Fruit fly (Drosophila melanogaster) whole organism, embryonic: Measurements from ENCODE around the gene CG7483.
A peak's percentile ranks its signal among the peaks of the same experiment; 100 is the strongest.

Experiments used
- Aef1 ChIP-seq: fragments of 200-800 bp; sonication (Bioruptor generic); IDR thresholded peaks from 3 replicates; pipeline ENCODE4 v1.3.6; 2022; ENCODE audit warnings: missing biosample characterization, missing genetic modification characterization
- Atf-2 ChIP-seq: fragments of 200-800 bp; sonication (Bioruptor generic); optimal IDR thresholded peaks from 2 replicates; lab custom pipeline; 2016; ENCODE audit warnings: missing biosample characterization, missing genetic modification characterization
- CG10147 ChIP-seq: fragments of 200-800 bp; sonication (Bioruptor generic); optimal IDR thresholded peaks from 2 replicates; lab custom pipeline; 2019; ENCODE audit warnings: missing biosample characterization, mild to moderate bottlenecking, missing genetic modification characterization, moderate library complexity
- CG10462 ChIP-seq: fragments of 200-800 bp; sonication (Bioruptor generic); optimal IDR thresholded peaks from 2 replicates; lab custom pipeline; 2016; ENCODE audit warnings: missing biosample characterization, missing genetic modification characterization
- CG1233 ChIP-seq: fragments of 200-800 bp; sonication (Bioruptor generic); optimal IDR thresholded peaks from 4 replicates; lab custom pipeline; 2018; ENCODE audit warnings: missing biosample characterization, mild to moderate bottlenecking, missing genetic modification characterization
- CG12942 ChIP-seq: fragments of 200-800 bp; sonication (Bioruptor generic); optimal IDR thresholded peaks from 3 replicates; lab custom pipeline; 2016; ENCODE audit warnings: missing biosample characterization, missing genetic modification characterization
- CG13424 ChIP-seq: fragments of 200-800 bp; sonication (Bioruptor generic); optimal IDR thresholded peaks from 2 replicates; lab custom pipeline; 2019; ENCODE audit warnings: missing biosample characterization, mild to moderate bottlenecking, missing genetic modification characterization, moderate library complexity
- CG14860 ChIP-seq: fragments of 200-800 bp; sonication (Bioruptor generic); IDR thresholded peaks from 3 replicates; pipeline ENCODE4 v1.3.6; 2022; ENCODE audit warnings: missing biosample characterization, missing genetic modification characterization; ENCODE audit not compliant: partially characterized antibody
- CG15073 ChIP-seq: fragments of 200-800 bp; sonication (Bioruptor generic); optimal IDR thresholded peaks from 2 replicates; lab custom pipeline; 2016; ENCODE audit warnings: missing biosample characterization, missing genetic modification characterization
- CG16813 ChIP-seq: fragments of 200-800 bp; sonication (Bioruptor generic); IDR thresholded peaks from 3 replicates; pipeline ENCODE4 v1.3.6; 2022; ENCODE audit warnings: missing biosample characterization, missing genetic modification characterization; ENCODE audit not compliant: partially characterized antibody
- CG17328 ChIP-seq: fragments of 200-800 bp; sonication (Bioruptor generic); IDR thresholded peaks from 2 replicates; pipeline ENCODE4 v1.3.6; 2022; ENCODE audit warnings: missing biosample characterization, missing genetic modification characterization
- CG17385 ChIP-seq: fragments of 200-800 bp; sonication (Bioruptor generic); optimal IDR thresholded peaks from 3 replicates; lab custom pipeline; 2018; ENCODE audit warnings: missing biosample characterization, mild to moderate bottlenecking, missing genetic modification characterization
- CG30020 ChIP-seq: fragments of 200-800 bp; optimal IDR thresholded peaks from 2 replicates; lab custom pipeline; 2019; ENCODE audit warnings: missing biosample characterization, mild to moderate bottlenecking, missing genetic modification characterization, moderate library complexity
- CG33557 ChIP-seq: fragments of 200-800 bp; sonication (Bioruptor generic); optimal IDR thresholded peaks from 2 replicates; lab custom pipeline; 2019; ENCODE audit warnings: missing biosample characterization, mild to moderate bottlenecking, missing genetic modification characterization, moderate library complexity
- CG6254 ChIP-seq: fragments of 200-800 bp; sonication (Bioruptor generic); optimal IDR thresholded peaks from 3 replicates; lab custom pipeline; 2017; ENCODE audit warnings: mild to moderate bottlenecking, missing biosample characterization, missing genetic modification reagents, missing genetic modification characterization
- CG7357 ChIP-seq: fragments of 200-800 bp; sonication (Bioruptor generic); IDR thresholded peaks from 3 replicates; pipeline ENCODE4 v1.3.6; 2022; ENCODE audit warnings: missing biosample characterization, missing genetic modification characterization
- CG7839 ChIP-seq: fragments of 200-800 bp; sonication (Bioruptor generic); optimal IDR thresholded peaks from 3 replicates; lab custom pipeline; 2018; ENCODE audit warnings: missing biosample characterization, mild to moderate bottlenecking, missing genetic modification characterization, moderate library complexity
- CG7963 ChIP-seq: fragments of 200-800 bp; sonication (Bioruptor generic); IDR thresholded peaks from 3 replicates; pipeline ENCODE4 v1.3.6; 2022; ENCODE audit warnings: missing biosample characterization, missing genetic modification characterization; ENCODE audit not compliant: partially characterized antibody
- Dfd ChIP-seq, 2 experiments: fragments of >200 bp; optimal IDR thresholded peaks; 2 replicates each; lab custom pipeline; 2017; ENCODE audit warnings: missing biosample characterization in 2 of 2, missing genetic modification characterization in 2 of 2
- ERR ChIP-seq: fragments of 200-800 bp; sonication (Bioruptor generic); optimal IDR thresholded peaks from 2 replicates; lab custom pipeline; 2016; ENCODE audit warnings: missing biosample characterization, missing genetic modification characterization
- Fer1 ChIP-seq: fragments of 200-800 bp; sonication (Bioruptor generic); optimal IDR thresholded peaks from 2 replicates; lab custom pipeline; 2017; ENCODE audit warnings: missing biosample characterization, mild to moderate bottlenecking, missing genetic modification characterization
- Fer2 ChIP-seq: fragments of 200-800 bp; sonication (Bioruptor generic); optimal IDR thresholded peaks from 2 replicates; lab custom pipeline; 2018; ENCODE audit warnings: missing biosample characterization, mild to moderate bottlenecking, missing genetic modification characterization, moderate library complexity
- Gsc ChIP-seq: fragments of 200-800 bp; sonication (Bioruptor generic); IDR thresholded peaks from 2 replicates; pipeline ENCODE4 v1.3.6; 2022; ENCODE audit warnings: missing biosample characterization, missing genetic modification characterization
- Hr3 ChIP-seq: fragments of 200-800 bp; sonication (Bioruptor generic); optimal IDR thresholded peaks from 3 replicates; lab custom pipeline; 2016; ENCODE audit warnings: missing biosample characterization, missing genetic modification characterization
- Max ChIP-seq: fragments of 200-800 bp; sonication (Bioruptor generic); optimal IDR thresholded peaks from 2 replicates; lab custom pipeline; 2016; ENCODE audit warnings: missing biosample characterization, mild to moderate bottlenecking, missing genetic modification characterization
- Myb ChIP-seq: fragments of 200-800 bp; sonication (Bioruptor generic); optimal IDR thresholded peaks from 2 replicates; lab custom pipeline; 2016; ENCODE audit warnings: missing biosample characterization, missing genetic modification characterization
- Sry-δ ChIP-seq: fragments of 200-800 bp; sonication (Bioruptor generic); optimal IDR thresholded peaks from 2 replicates; lab custom pipeline; 2016; ENCODE audit warnings: missing biosample characterization, missing genetic modification characterization
- ap ChIP-seq: fragments of 200-800 bp; sonication (Bioruptor generic); IDR thresholded peaks from 2 replicates; pipeline ENCODE4 v1.3.6; 2022; ENCODE audit warnings: missing biosample characterization, missing genetic modification characterization
- ara ChIP-seq: fragments of 200-800 bp; sonication (Bioruptor generic); IDR thresholded peaks from 2 replicates; pipeline ENCODE4 v1.3.6; 2022; ENCODE audit warnings: missing biosample characterization, missing genetic modification characterization
- ash1 ChIP-seq: fragments of 200-800 bp; sonication (Bioruptor generic); optimal IDR thresholded peaks from 2 replicates; lab custom pipeline; 2018; ENCODE audit warnings: missing biosample characterization, mild to moderate bottlenecking, missing genetic modification characterization
- crp ChIP-seq, 2 experiments: fragments of 200-800 bp; sonication (Bioruptor generic); optimal IDR thresholded peaks; 2 replicates in 1 of 2; 3 replicates in 1 of 2; lab custom pipeline; 2017; ENCODE audit warnings: missing biosample characterization in 2 of 2, missing genetic modification characterization in 2 of 2, mild to moderate bottlenecking in 1 of 2, moderate library complexity in 1 of 2
- dimm ChIP-seq: fragments of 200-800 bp; sonication (Bioruptor generic); IDR thresholded peaks from 2 replicates; pipeline ENCODE4 v1.3.6; 2022; ENCODE audit warnings: missing biosample characterization, missing genetic modification characterization
- emc ChIP-seq: fragments of 200-800 bp; sonication (Bioruptor generic); optimal IDR thresholded peaks from 2 replicates; lab custom pipeline; 2016; ENCODE audit warnings: missing biosample characterization, missing genetic modification characterization
- ems ChIP-seq: fragments of 200-800 bp; sonication (Bioruptor generic); optimal IDR thresholded peaks from 3 replicates; lab custom pipeline; 2016; ENCODE audit warnings: missing biosample characterization, missing genetic modification characterization
- eyg ChIP-seq: fragments of 200-800 bp; sonication (Bioruptor generic); optimal IDR thresholded peaks from 3 replicates; lab custom pipeline; 2016; ENCODE audit warnings: missing biosample characterization, missing genetic modification characterization
- fd102C ChIP-seq: fragments of 200-800 bp; sonication (Bioruptor generic); optimal IDR thresholded peaks from 2 replicates; lab custom pipeline; 2018; ENCODE audit warnings: missing biosample characterization, mild to moderate bottlenecking, missing genetic modification characterization, moderate library complexity
- fru ChIP-seq: fragments of >200 bp; optimal IDR thresholded peaks from 2 replicates; lab custom pipeline; 2017
- hb ChIP-seq: fragments of 200-800 bp; sonication (Bioruptor generic); IDR thresholded peaks from 3 replicates; pipeline ENCODE4 v1.3.6; 2022; ENCODE audit warnings: missing biosample characterization, missing genetic modification characterization; ENCODE audit not compliant: partially characterized antibody
- hkb ChIP-seq, 2 experiments: fragments of 200-800 bp in 1 of 2; fragments of >200 bp in 1 of 2; sonication (Bioruptor generic) in 1 of 2; IDR thresholded peaks in 1 of 2; optimal IDR thresholded peaks in 1 of 2; 2 replicates each; pipeline versions ENCODE4 v1.3.6 to Lab custom; 2017 to 2022; ENCODE audit warnings: missing biosample characterization in 1 of 2, missing genetic modification characterization in 1 of 2
- nom ChIP-seq: fragments of 200-800 bp; sonication (Bioruptor generic); optimal IDR thresholded peaks from 2 replicates; lab custom pipeline; 2017; ENCODE audit warnings: missing biosample characterization, missing genetic modification characterization, mild to moderate bottlenecking, moderate library complexity, missing genetic modification reagents
- onecut ChIP-seq: fragments of 200-800 bp; sonication (Bioruptor generic); IDR thresholded peaks from 2 replicates; pipeline ENCODE4 v1.3.6; 2022; ENCODE audit warnings: missing biosample characterization, missing genetic modification characterization
- otp ChIP-seq: fragments of 200-800 bp; sonication (Bioruptor generic); IDR thresholded peaks from 3 replicates; pipeline ENCODE4, ENCODE4 v1.3.6; 2022; ENCODE audit warnings: missing biosample characterization, missing genetic modification characterization
- phol ChIP-seq: fragments of 200-800 bp; sonication (Bioruptor generic); optimal IDR thresholded peaks from 3 replicates; lab custom pipeline; 2018; ENCODE audit warnings: missing biosample characterization, mild to moderate bottlenecking, missing genetic modification characterization, moderate library complexity
- pros ChIP-seq: fragments of 200-800 bp; sonication (Bioruptor generic); optimal IDR thresholded peaks from 3 replicates; lab custom pipeline; 2019; ENCODE audit warnings: missing biosample characterization, mild to moderate bottlenecking, missing genetic modification characterization, moderate library complexity
- pzg ChIP-seq: fragments of 200-800 bp; sonication (Bioruptor generic); optimal IDR thresholded peaks from 3 replicates; lab custom pipeline; 2018; ENCODE audit warnings: missing biosample characterization, mild to moderate bottlenecking, missing genetic modification characterization, moderate library complexity
- scrt ChIP-seq: fragments of 200-800 bp; sonication (Bioruptor generic); optimal IDR thresholded peaks from 2 replicates; lab custom pipeline; 2018; ENCODE audit warnings: missing biosample characterization, mild to moderate bottlenecking, missing genetic modification characterization, moderate library complexity
- sd ChIP-seq: fragments of 200-800 bp; sonication (Bioruptor generic); optimal IDR thresholded peaks from 3 replicates; lab custom pipeline; 2018; ENCODE audit warnings: missing biosample characterization, mild to moderate bottlenecking, missing genetic modification characterization, moderate library complexity
- so ChIP-seq: fragments of 200-800 bp; sonication (Bioruptor generic); IDR thresholded peaks from 3 replicates; pipeline ENCODE4 v1.3.6; 2022; ENCODE audit warnings: missing biosample characterization, missing genetic modification characterization
- toy ChIP-seq: fragments of 200-800 bp; sonication (Bioruptor generic); IDR thresholded peaks from 2 replicates; pipeline ENCODE4 v1.3.6; 2022; ENCODE audit warnings: missing biosample characterization, missing genetic modification characterization
- vvl ChIP-seq: fragments of 200-800 bp; sonication (Bioruptor generic); IDR thresholded peaks from 2 replicates; pipeline ENCODE4 v1.3.6; 2022; ENCODE audit warnings: missing biosample characterization, missing genetic modification characterization
- z ChIP-seq: fragments of 200-800 bp; sonication (Bioruptor generic); IDR thresholded peaks from 3 replicates; pipeline ENCODE4 v1.3.6; 2022; ENCODE audit warnings: missing biosample characterization, missing genetic modification characterization

CG7483 gene

DNA sequence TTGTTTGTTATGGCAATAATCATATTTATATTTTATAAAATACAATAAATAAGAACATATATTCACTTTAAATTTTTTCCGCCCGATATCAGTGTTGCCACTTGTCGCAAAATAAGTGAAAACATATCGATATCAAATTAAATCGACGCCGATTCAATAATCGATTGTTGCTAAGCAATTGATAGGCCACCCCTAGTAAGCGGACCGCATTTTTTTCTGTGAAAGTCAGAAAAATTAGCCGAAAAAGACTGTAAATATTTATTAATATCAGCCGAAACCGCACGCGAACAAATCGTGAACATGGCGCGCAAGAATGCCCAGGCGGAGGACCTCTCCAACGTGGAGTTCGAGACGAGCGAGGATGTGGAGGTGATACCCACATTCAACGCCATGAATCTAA lies at the start of gene CG7483 (continued):
- no peak for TF ChIP-seq nom (GFP tag; lab: Kevin White, UChicago)
- TF ChIP-seq phol = peak; percentile 22
- no peak for TF ChIP-seq scrt (GFP tag; lab: Kevin White, UChicago)
- TF ChIP-seq emc (GFP tag; lab: Kevin White, UChicago) = no peak
- TF ChIP-seq ara (GFP tag; lab: Robert Waterston, UW) = no peak
- TF ChIP-seq CG30020 = no peak
- peak; percentile 61; the same call in 1 of the 3 replicates for TF ChIP-seq hb (GFP tag; lab: Robert Waterston, UW)
- no peak for TF ChIP-seq Fer2 (tag; lab: Kevin White, UChicago)
- TF ChIP-seq Atf-2 = no peak
- no peak for TF ChIP-seq Max (GFP tag; lab: Kevin White, UChicago)
- TF ChIP-seq CG10462 = no peak
- TF ChIP-seq toy (GFP tag; lab: Robert Waterston, UW) = no peak
- TF ChIP-seq crp (GFP tag; optimal IDR thresholded peaks at IDR 0.05; lab: Kevin White, UChicago) = no peak
- peak; percentile 4 for TF ChIP-seq Myb (GFP tag; lab: Kevin White, UChicago)
- no peak for TF ChIP-seq pros (GFP tag; lab: Kevin White, UChicago)
- no peak for TF ChIP-seq ERR
- TF ChIP-seq CG6254 (GFP tag; lab: Kevin White, UChicago) = no peak
- no peak for TF ChIP-seq Gsc
- peak; percentile 26 for TF ChIP-seq Fer1 (GFP tag; lab: Kevin White, UChicago)
- peak; percentile 7 for TF ChIP-seq CG33557 (GFP tag; lab: Kevin White, UChicago)
- TF ChIP-seq fru (lab: Kevin White, UChicago) = no peak
- no peak for TF ChIP-seq ap
- peak; percentile 74; the same call in 2 of the 3 replicates for TF ChIP-seq CG14860 (GFP tag; lab: Robert Waterston, UW)
- no peak for TF ChIP-seq hkb (optimal IDR thresholded peaks at IDR 0.05; lab: Kevin White, UChicago)
- no peak for TF ChIP-seq hkb (GFP tag; IDR thresholded peaks at IDR 0.05; lab: Robert Waterston, UW)
- no peak for TF ChIP-seq CG17385 (GFP tag; lab: Kevin White, UChicago)
- TF ChIP-seq fd102C (GFP tag; lab: Kevin White, UChicago) = no peak
- no peak for TF ChIP-seq CG10147 (GFP tag; lab: Kevin White, UChicago)
- no peak for TF ChIP-seq dimm (GFP tag; lab: Robert Waterston, UW)
- peak; percentile 56 for TF ChIP-seq sd (tag; lab: Kevin White, UChicago)
- no peak for TF ChIP-seq eyg (GFP tag; lab: Kevin White, UChicago)
- TF ChIP-seq CG7357 (GFP tag; lab: Robert Waterston, UW) = no peak
- no peak for TF ChIP-seq ems (GFP tag; lab: Kevin White, UChicago)
- no peak for TF ChIP-seq otp (GFP tag; lab: Robert Waterston, UW)
- no peak for TF ChIP-seq z
- no peak for TF ChIP-seq CG1233 (GFP tag; lab: Kevin White, UChicago)
- TF ChIP-seq Sry-δ (GFP tag; lab: Kevin White, UChicago) = peak; percentile 87
- no peak for TF ChIP-seq Aef1 (GFP tag; lab: Robert Waterston, UW)
- TF ChIP-seq CG16813 (GFP tag; lab: Robert Waterston, UW) = peak; percentile 79
- peak; percentile 76 for TF ChIP-seq pzg (GFP tag; lab: Kevin White, UChicago)
- no peak for TF ChIP-seq CG7839 (tag; lab: Kevin White, UChicago)
- TF ChIP-seq ash1 (GFP tag; lab: Kevin White, UChicago) = no peak
- no peak for TF ChIP-seq CG17328 (GFP tag; lab: Robert Waterston, UW)
- no peak for TF ChIP-seq vvl (GFP tag; lab: Robert Waterston, UW)
- TF ChIP-seq so (GFP tag; lab: Robert Waterston, UW) = no peak
- peak; percentile 71 for TF ChIP-seq CG7963 (GFP tag; lab: Robert Waterston, UW)
- TF ChIP-seq CG12942 = no peak
- no peak for TF ChIP-seq onecut (GFP tag; lab: Robert Waterston, UW)
- no peak for TF ChIP-seq Hr3 (GFP tag; lab: Kevin White, UChicago)
- TF ChIP-seq CG13424 (tag; lab: Kevin White, UChicago) = no peak
- TF ChIP-seq CG15073 (GFP tag; lab: Kevin White, UChicago) = no peak
- no peak for TF ChIP-seq Dfd (GFP tag; optimal IDR thresholded peaks at IDR 0.05; lab: Kevin White, UChicago)
